Fruit fly (Drosophila melanogaster) ovary, adult (tissue): ENCODE results near the gene Mink.

Experiments
- CG17801 ChIP-seq: fragments of 200-800 bp; optimal IDR thresholded peaks from 2 replicates; lab custom pipeline; 2019; ENCODE audit warnings: missing biosample characterization, mild to moderate bottlenecking, missing genetic modification characterization, moderate library complexity; ENCODE audit not compliant: partially characterized antibody

Gene Mink

dm6 chr3R:24966578-24966977 is 44.3 kb downstream of the Mink start:
- no peak for TF ChIP-seq CG17801

- no peak for TF ChIP-seq CG17801
These were observed 45.7 kb downstream of the Mink start for dm6 chr3R:24968015-24968414.

dm6 chr3R:24968888-24969287 is 46.6 kb downstream of the Mink start:
- TF ChIP-seq CG17801, result no peak

- TF ChIP-seq CG17801, result no peak
These were observed 48.2 kb downstream of the Mink start for dm6 chr3R:24970323-24971067.
